Worm (Caenorhabditis elegans): ENCODE results near the gene sma-10.

The sma-10 gene

ce11 chrIV:322497-322896 is 48.3 kb downstream of the sma-10 start, which contains the start of gene grl-26 (continued):
- no peak for TF ChIP-seq ceh-30 (tag; optimal IDR thresholded peaks at IDR 0.05)
- TF ChIP-seq ama-1 (optimal IDR thresholded peaks at IDR 0.05) = no peak
- TF ChIP-seq ahr-1 (tag; optimal IDR thresholded peaks at IDR 0.05) = no peak
- TF ChIP-seq ceh-48 (tag; optimal IDR thresholded peaks at IDR 0.05) = peak; percentile 45
- peak; percentile 44 for TF ChIP-seq madf-2 (tag; optimal IDR thresholded peaks at IDR 0.05)
- no peak for TF ChIP-seq nhr-11 (tag; optimal IDR thresholded peaks at IDR 0.05)
- TF ChIP-seq pat-9 (tag; optimal IDR thresholded peaks at IDR 0.05) = peak; percentile 55
- TF ChIP-seq mec-3 (tag; optimal IDR thresholded peaks at IDR 0.05; ENCODE audit: borderline replicate concordance) = no peak
- peak; percentile 61 for TF ChIP-seq T23F11.4 (GFP tag; optimal IDR thresholded peaks at IDR 0.05)
- peak; percentile 53 for TF ChIP-seq ceh-18 (tag; optimal IDR thresholded peaks at IDR 0.05)
- TF ChIP-seq unc-3 (GFP tag; conservative IDR thresholded peaks at IDR 0.05) = no peak
- no peak for TF ChIP-seq unc-3 (tag; optimal IDR thresholded peaks at IDR 0.05)
- TF ChIP-seq nhr-232 (tag; optimal IDR thresholded peaks at IDR 0.05) = peak; percentile 33
- TF ChIP-seq hlh-6 (tag; optimal IDR thresholded peaks at IDR 0.05) = peak; percentile 70
- TF ChIP-seq hlh-13 (GFP tag; optimal IDR thresholded peaks at IDR 0.05) = peak; percentile 38
- peak; percentile 59 for TF ChIP-seq dmd-4 (tag; optimal IDR thresholded peaks at IDR 0.05; ENCODE audit: borderline replicate concordance)
- peak; percentile 30 for TF ChIP-seq ceh-2 (tag; optimal IDR thresholded peaks at IDR 0.05)
- TF ChIP-seq ceh-45 (GFP tag; IDR thresholded peaks at IDR 0.05) = no peak
- no peak for TF ChIP-seq pag-3 (tag; optimal IDR thresholded peaks at IDR 0.05; ENCODE audit: borderline replicate concordance)
- peak; percentile 58 for TF ChIP-seq sox-4 (tag; optimal IDR thresholded peaks at IDR 0.05)
- no peak for TF ChIP-seq tbx-7 (tag; optimal IDR thresholded peaks at IDR 0.05)
- peak; percentile 14 for TF ChIP-seq npax-4 (tag; optimal IDR thresholded peaks at IDR 0.05)
- TF ChIP-seq ceh-9 (tag; optimal IDR thresholded peaks at IDR 0.05) = no peak
- TF ChIP-seq ceh-14 (tag; optimal IDR thresholded peaks at IDR 0.05) = peak; percentile 24
- no peak for TF ChIP-seq elt-4 (tag; optimal IDR thresholded peaks at IDR 0.05)
- no peak for TF ChIP-seq sox-2 (GFP tag; IDR thresholded peaks at IDR 0.05)
- no peak for TF ChIP-seq pqm-1 (tag; optimal IDR thresholded peaks at IDR 0.05)
- peak; percentile 52 for TF ChIP-seq ztf-16 (tag; optimal IDR thresholded peaks at IDR 0.05)
- peak; percentile 83 for TF ChIP-seq rnt-1 (tag; optimal IDR thresholded peaks at IDR 0.05)
- TF ChIP-seq lim-6 (tag; optimal IDR thresholded peaks at IDR 0.05) = no peak
- TF ChIP-seq sdc-2 (tag; optimal IDR thresholded peaks at IDR 0.05) = no peak
- TF ChIP-seq ceh-22 (tag; optimal IDR thresholded peaks at IDR 0.05) = no peak
- TF ChIP-seq zip-5 (tag; optimal IDR thresholded peaks at IDR 0.05) = no peak
- TF ChIP-seq pha-2 (tag; optimal IDR thresholded peaks at IDR 0.05) = no peak
- TF ChIP-seq C38D4.7 (GFP tag; optimal IDR thresholded peaks at IDR 0.05) = peak; percentile 53
- peak; percentile 3 for TF ChIP-seq ttx-3 (tag; optimal IDR thresholded peaks at IDR 0.05)
- TF ChIP-seq ceh-19 (GFP tag; optimal IDR thresholded peaks at IDR 0.05) = peak; percentile 76
- peak; percentile 57 for TF ChIP-seq C08G9.2 (tag; optimal IDR thresholded peaks at IDR 0.05)
- no peak for TF ChIP-seq pros-1 (tag; optimal IDR thresholded peaks at IDR 0.05)

ce11 chrIV:324759-325158 is 50.5 kb downstream of the sma-10 start, which contains the start of gene drl-1:
drl-1 (plus strand) TSS chrIV:325059.
- no peak for TF ChIP-seq pha-2 (tag; optimal IDR thresholded peaks at IDR 0.05)
- TF ChIP-seq pax-1 (tag; optimal IDR thresholded peaks at IDR 0.05) = no peak
- TF ChIP-seq F13H6.1 (tag; optimal IDR thresholded peaks at IDR 0.05) = no peak
- TF ChIP-seq pag-3 (tag; optimal IDR thresholded peaks at IDR 0.05; ENCODE audit: borderline replicate concordance) = no peak
- TF ChIP-seq ceh-30 (tag; optimal IDR thresholded peaks at IDR 0.05) = no peak

ce11 chrIV:325640-326039 is 51.4 kb downstream of the sma-10 start:
- TF ChIP-seq hlh-6 (tag; optimal IDR thresholded peaks at IDR 0.05) = peak; percentile 42
- no peak for TF ChIP-seq hlh-30 (tag; optimal IDR thresholded peaks at IDR 0.05; ENCODE audit: insufficient read depth)

All from whole organism, late embryonic.